Worm (Caenorhabditis elegans) whole organism, L1 larva: Measurements from ENCODE around the gene E01G4.6.

ENCODE experiments used
- C16A3.4 ChIP-seq: fragments of 150-350 bp; optimal IDR thresholded peaks from 2 replicates; lab custom pipeline; 2014; ENCODE audit warnings: missing biosample characterization, missing genetic modification characterization
- Y116A8C.19 ChIP-seq: sonication (generic microtip); optimal IDR thresholded peaks from 2 replicates; lab custom pipeline; 2016; ENCODE audit warnings: missing compliant biosample characterization, missing genetic modification characterization, borderline replicate concordance
- ama-1 ChIP-seq: fragments of 150-350 bp; optimal IDR thresholded peaks from 2 replicates; lab custom pipeline; 2014
- ceh-8 ChIP-seq: fragments of 200-800 bp; sonication (Bioruptor generic); optimal IDR thresholded peaks from 2 replicates; lab custom pipeline; 2018; ENCODE audit warnings: mild to moderate bottlenecking, missing genetic modification characterization, moderate library complexity, missing compliant biosample characterization
- ceh-82 ChIP-seq, 3 experiments: fragments of 150-350 bp in 1 of 3; sonication (generic microtip) in 2 of 3; optimal IDR thresholded peaks; 2 replicates each; lab custom pipeline; 2014 to 2017; ENCODE audit warnings: missing biosample characterization in 3 of 3, missing genetic modification characterization in 3 of 3
- dpl-1 ChIP-seq, 3 experiments: fragments of 150-350 bp in 2 of 3; sonication (generic microtip) in 1 of 3; optimal IDR thresholded peaks; 2 replicates each; lab custom pipeline; 2014 to 2017; ENCODE audit warnings: missing biosample characterization in 3 of 3, missing genetic modification characterization in 3 of 3, missing genetic modification reagents in 3 of 3
- efl-1 ChIP-seq, 4 experiments: fragments of 150-350 bp; optimal IDR thresholded peaks in 3 of 4; peaks in 1 of 4; 1 replicate in 1 of 4; 2 replicates in 3 of 4; lab custom pipeline; 2014; ENCODE audit warnings: missing biosample characterization in 2 of 4, missing genetic modification characterization in 2 of 4, missing genetic modification reagents in 2 of 4
- egl-13 ChIP-seq: sonication (generic microtip); optimal IDR thresholded peaks from 2 replicates; lab custom pipeline; 2016; ENCODE audit warnings: missing genotype, missing genetic modification reagents, missing genetic modification characterization, missing compliant biosample characterization
- egl-27 ChIP-seq, 2 experiments: fragments of 150-350 bp in 1 of 2; sonication (generic microtip); optimal IDR thresholded peaks; 3 replicates each; lab custom pipeline; 2017 to 2018; ENCODE audit warnings: missing biosample characterization in 2 of 2, missing genetic modification characterization in 2 of 2, missing genetic modification reagents in 2 of 2
- elt-3 ChIP-seq, 6 experiments: fragments of 150-350 bp in 1 of 6; sonication (generic microtip); optimal IDR thresholded peaks; 2 replicates each; lab custom pipeline; 2017 to 2018; ENCODE audit warnings: missing biosample characterization in 6 of 6, missing genetic modification characterization in 6 of 6, inconsistent platforms in 1 of 6
- fkh-8 ChIP-seq: sonication (generic microtip); optimal IDR thresholded peaks from 2 replicates; lab custom pipeline; 2016; ENCODE audit warnings: mild to moderate bottlenecking, missing genetic modification characterization, missing compliant biosample characterization
- fos-1 ChIP-seq: fragments of 150-350 bp; optimal IDR thresholded peaks from 2 replicates; lab custom pipeline; 2014; ENCODE audit warnings: missing biosample characterization, missing genetic modification characterization
- isw-1 ChIP-seq: fragments of 200-800 bp; sonication (Bioruptor generic); IDR thresholded peaks from 2 replicates; pipeline ENCODE4 v1.3.6; 2022; ENCODE audit warnings: missing genetic modification characterization, missing compliant biosample characterization
- jun-1 ChIP-seq: fragments of 150-350 bp; optimal IDR thresholded peaks from 2 replicates; lab custom pipeline; 2014; ENCODE audit warnings: missing biosample characterization, missing genetic modification reagents, missing genetic modification characterization
- lin-13 ChIP-seq: fragments of 150-350 bp; optimal IDR thresholded peaks from 2 replicates; lab custom pipeline; 2014; ENCODE audit warnings: missing biosample characterization, missing genetic modification reagents, missing genetic modification characterization
- lin-14 ChIP-seq: fragments of 200-800 bp; sonication (Bioruptor generic); optimal IDR thresholded peaks from 2 replicates; lab custom pipeline; 2018; ENCODE audit warnings: mild to moderate bottlenecking, missing genetic modification characterization, moderate library complexity, missing compliant biosample characterization
- lin-39 ChIP-seq: fragments of 150-350 bp; optimal IDR thresholded peaks from 2 replicates; lab custom pipeline; 2014; ENCODE audit warnings: missing biosample characterization, missing genetic modification reagents, missing genetic modification characterization
- mab-9 ChIP-seq: fragments of 200-800 bp; sonication (Bioruptor generic); IDR thresholded peaks from 2 replicates; pipeline ENCODE4 v1.3.6; 2022; ENCODE audit warnings: missing genetic modification reagents, missing genetic modification characterization, missing compliant biosample characterization
- mep-1 ChIP-seq: fragments of 150-350 bp; optimal IDR thresholded peaks from 2 replicates; lab custom pipeline; 2014; ENCODE audit warnings: missing biosample characterization, missing genetic modification characterization
- nhr-11 ChIP-seq: fragments of 150-350 bp; optimal IDR thresholded peaks from 2 replicates; lab custom pipeline; 2014; ENCODE audit warnings: missing biosample characterization, missing genetic modification characterization
- nhr-12 ChIP-seq: sonication (generic microtip); optimal IDR thresholded peaks from 2 replicates; lab custom pipeline; 2017; ENCODE audit warnings: missing biosample characterization, missing genetic modification characterization
- nhr-19 ChIP-seq: fragments of 200-800 bp; sonication (Bioruptor generic); conservative IDR thresholded peaks from 2 replicates; pipeline ENCODE4 v1.3.6; 2022; ENCODE audit warnings: missing genetic modification characterization, missing compliant biosample characterization
- nhr-20 ChIP-seq: sonication (generic microtip); optimal IDR thresholded peaks from 2 replicates; lab custom pipeline; 2016; ENCODE audit warnings: mild to moderate bottlenecking, missing genetic modification characterization, missing compliant biosample characterization
- nhr-28 ChIP-seq: fragments of 150-350 bp; optimal IDR thresholded peaks from 2 replicates; lab custom pipeline; 2014; ENCODE audit warnings: missing biosample characterization, missing genetic modification characterization
- nhr-47 ChIP-seq: sonication (generic microtip); optimal IDR thresholded peaks from 2 replicates; lab custom pipeline; 2016; ENCODE audit warnings: mild to moderate bottlenecking, missing genetic modification characterization, moderate library complexity, missing compliant biosample characterization
- nhr-77 ChIP-seq: fragments of 150-350 bp; optimal IDR thresholded peaks from 2 replicates; lab custom pipeline; 2014; ENCODE audit warnings: missing biosample characterization, missing genetic modification characterization
- nhr-84 ChIP-seq: sonication (generic microtip); optimal IDR thresholded peaks from 2 replicates; lab custom pipeline; 2017; ENCODE audit warnings: missing biosample characterization, missing genetic modification characterization
- nhr-90 ChIP-seq: sonication (generic microtip); optimal IDR thresholded peaks from 2 replicates; lab custom pipeline; 2016; ENCODE audit warnings: mild to moderate bottlenecking, missing genetic modification characterization, missing compliant biosample characterization; ENCODE audit not compliant: poor library complexity
- pag-3 ChIP-seq: sonication (generic microtip); optimal IDR thresholded peaks from 2 replicates; lab custom pipeline; 2017; ENCODE audit warnings: missing genetic modification characterization, mild to moderate bottlenecking, missing compliant biosample characterization, antibody characterized with exemption, borderline replicate concordance; ENCODE audit not compliant: insufficient read depth
- pqm-1 ChIP-seq: sonication (generic microtip); optimal IDR thresholded peaks from 3 replicates; lab custom pipeline; 2017; ENCODE audit warnings: missing biosample characterization, missing genetic modification characterization
- skn-1 ChIP-seq: fragments of 150-350 bp; optimal IDR thresholded peaks from 2 replicates; lab custom pipeline; 2014; ENCODE audit warnings: missing biosample characterization, missing genetic modification characterization
- snpc-4 ChIP-seq: fragments of 150-350 bp; optimal IDR thresholded peaks from 2 replicates; lab custom pipeline; 2014; ENCODE audit warnings: missing biosample characterization, missing genetic modification characterization
- snu-23 ChIP-seq: sonication (generic microtip); optimal IDR thresholded peaks from 2 replicates; lab custom pipeline; 2016; ENCODE audit warnings: missing genetic modification characterization, missing compliant biosample characterization
- unc-30 ChIP-seq: sonication (generic microtip); optimal IDR thresholded peaks from 2 replicates; lab custom pipeline; 2017; ENCODE audit warnings: missing biosample characterization, missing genetic modification characterization
- unc-86 ChIP-seq: sonication (generic microtip); optimal IDR thresholded peaks from 2 replicates; lab custom pipeline; 2016; ENCODE audit warnings: missing genetic modification characterization, missing compliant biosample characterization
- unc-98 ChIP-seq: fragments of 200-800 bp; sonication (Bioruptor generic); IDR thresholded peaks from 2 replicates; pipeline ENCODE4 v1.3.6; 2022; ENCODE audit warnings: missing genetic modification characterization, missing compliant biosample characterization
- vab-15 ChIP-seq: sonication (generic microtip); optimal IDR thresholded peaks from 2 replicates; lab custom pipeline; 2017; ENCODE audit warnings: missing genotype, mild to moderate bottlenecking, missing genetic modification characterization, missing compliant biosample characterization
- xbp-1 ChIP-seq: sonication (generic microtip); optimal IDR thresholded peaks from 2 replicates; lab custom pipeline; 2016; ENCODE audit warnings: missing genetic modification characterization, missing compliant biosample characterization

The E01G4.6 gene

ce11 chrII:13477230-13477629 lies 5.0 kb upstream of the E01G4.6 start (continued):
- TF ChIP-seq nhr-12 (tag; lab: Kevin White, UChicago) (no peak), isw-1 (peak; percentile 48), elt-3 (tag; optimal IDR thresholded peaks at IDR 0.05; lab: Kevin White, UChicago) (no peak), nhr-90 (tag; lab: Kevin White, UChicago) (peak; percentile 58), unc-98 (GFP tag; lab: Robert Waterston, UW) (no peak), nhr-11 (tag; lab: Kevin White, UChicago) (no peak), dpl-1 (GFP tag; optimal IDR thresholded peaks at IDR 0.05; lab: Kevin White, UChicago) (peak; percentile 65 to 79 (median 73)), nhr-47 (tag; lab: Kevin White, UChicago) (peak; percentile 76), xbp-1 (tag; lab: Kevin White, UChicago) (peak; percentile 68), nhr-77 (no peak), fos-1 (no peak), Y116A8C.19 (tag; lab: Kevin White, UChicago) (no peak), lin-39 (tag; lab: Kevin White, UChicago) (peak; percentile 16), unc-30 (no peak), ceh-82 (tag; optimal IDR thresholded peaks at IDR 0.05; lab: Kevin White, UChicago) (peak; percentile 51 to 57 (median 56)), C16A3.4 (tag; lab: Kevin White, UChicago) (peak; percentile 40), snpc-4 (peak; percentile 53), jun-1 (tag; lab: Kevin White, UChicago) (no peak), nhr-20 (tag; lab: Kevin White, UChicago) (peak; percentile 53), lin-14 (GFP tag; lab: Kevin White, UChicago) (peak; percentile 50), skn-1 (tag; lab: Kevin White, UChicago) (peak; percentile 41), fkh-8 (tag; lab: Kevin White, UChicago) (peak; percentile 25), lin-13 (peak; percentile 36), ama-1 (lab: Kevin White, UChicago) (peak; percentile 4), unc-86 (tag; lab: Kevin White, UChicago) (peak; percentile 33), mab-9 (GFP tag; lab: Robert Waterston, UW) (no peak), nhr-84 (tag; lab: Kevin White, UChicago) (no peak), egl-13 (tag; lab: Kevin White, UChicago) (peak; percentile 18), nhr-19 (GFP tag; lab: Robert Waterston, UW) (peak; percentile 78), mep-1 (tag; lab: Kevin White, UChicago) (peak; percentile 88), efl-1 (optimal IDR thresholded peaks at IDR 0.05; lab: Kevin White, UChicago) (peak; percentile 73), efl-1 (GFP tag; optimal IDR thresholded peaks at IDR 0.05 in 1 of 2; lab: Kevin White, UChicago) (peak; percentile 74 to 97)
- TF ChIP-seq, all 84 proteins: peak for 37

ce11 chrII:13479424-13479823 lies 2.8 kb upstream of the E01G4.6 start:
- no peak for TF ChIP-seq efl-1 (optimal IDR thresholded peaks at IDR 0.05; lab: Kevin White, UChicago)
- TF ChIP-seq efl-1 (GFP tag; optimal IDR thresholded peaks at IDR 0.05 in 1 of 2; lab: Kevin White, UChicago), result peak in 1 of 2 experiments; percentile 65
- TF ChIP-seq pqm-1 (tag; lab: Kevin White, UChicago), result no peak

- no peak for TF ChIP-seq snu-23 (GFP tag; lab: Kevin White, UChicago)
- TF ChIP-seq nhr-28, result no peak
- no peak for TF ChIP-seq ceh-8 (GFP tag; lab: Kevin White, UChicago)
- no peak for TF ChIP-seq egl-27 (tag; optimal IDR thresholded peaks at IDR 0.05; lab: Kevin White, UChicago)
- TF ChIP-seq vab-15 (tag; lab: Kevin White, UChicago), result no peak
- no peak for TF ChIP-seq mab-9 (GFP tag; lab: Robert Waterston, UW)
- no peak for TF ChIP-seq pag-3 (tag; lab: Kevin White, UChicago)
- TF ChIP-seq efl-1 (optimal IDR thresholded peaks at IDR 0.05; lab: Kevin White, UChicago), result no peak
- peak in 1 of 2 experiments; percentile 21 for TF ChIP-seq efl-1 (GFP tag; optimal IDR thresholded peaks at IDR 0.05 in 1 of 2; lab: Kevin White, UChicago)
Measured at ce11 chrII:13484108-13484507, 1.9 kb downstream of the E01G4.6 start.
